Fruit fly (Drosophila melanogaster): ENCODE results near the gene HINT1.

The HINT1 gene

dm6 chr2L:2724459-2724858, 45.5 kb upstream of the HINT1 start:
- TF ChIP-seq Myc (optimal IDR thresholded peaks at IDR 0.05) = peak; percentile 54
- TF ChIP-seq Jra (GFP tag; optimal IDR thresholded peaks at IDR 0.05) = no peak

DNA sequence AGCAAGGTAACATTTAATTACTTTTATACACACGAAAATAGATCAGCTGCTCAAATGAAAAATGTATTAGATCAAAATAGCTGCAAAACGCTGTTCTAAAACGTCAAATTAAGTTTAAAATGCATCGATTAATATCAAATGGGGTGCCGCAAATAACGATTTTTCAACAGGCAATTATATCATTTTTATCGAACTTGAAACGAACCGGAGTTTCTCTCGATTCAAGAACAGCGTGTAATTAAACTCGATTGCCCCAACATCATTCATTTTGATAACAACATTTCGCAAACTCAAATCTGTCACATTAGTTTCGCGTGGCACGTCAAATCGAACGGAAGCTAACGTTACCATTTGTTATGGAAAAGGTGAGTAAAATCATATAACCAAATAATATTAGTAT, 44.6 kb upstream of the HINT1 start, which contains the start of gene CG31689:
Gene CG31689, plus strand, starts transcription at position 301 of the 400 bp plus-strand sequence.
- no peak for TF ChIP-seq h (GFP tag; optimal IDR thresholded peaks at IDR 0.05)
- no peak for TF ChIP-seq Hr78 (GFP tag; optimal IDR thresholded peaks at IDR 0.05)
- no peak for TF ChIP-seq ey (GFP tag; optimal IDR thresholded peaks at IDR 0.05)
- no peak for TF ChIP-seq HLH106 (tag; optimal IDR thresholded peaks at IDR 0.05)

DNA sequence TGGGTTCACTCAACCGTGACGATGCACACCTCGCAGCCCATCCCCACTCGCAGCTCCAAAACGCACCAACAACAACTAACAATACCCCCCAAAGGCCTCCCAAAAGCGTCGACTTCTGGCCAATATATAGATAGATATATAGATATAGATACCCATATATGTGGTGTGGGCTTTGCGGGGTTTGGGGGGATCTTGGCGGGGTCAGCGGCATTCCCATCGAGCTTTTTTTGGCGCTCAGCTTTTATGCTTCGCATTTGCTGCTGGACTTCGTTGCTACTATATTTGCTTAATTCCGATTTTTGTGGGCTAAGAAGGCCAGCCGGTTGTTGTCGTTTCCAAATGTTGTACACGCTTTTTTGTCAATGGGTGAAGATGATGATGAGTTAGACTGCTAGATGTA, 42.6 kb upstream of the HINT1 start:
- no peak for TF ChIP-seq brk (GFP tag; optimal IDR thresholded peaks at IDR 0.05)

DNA sequence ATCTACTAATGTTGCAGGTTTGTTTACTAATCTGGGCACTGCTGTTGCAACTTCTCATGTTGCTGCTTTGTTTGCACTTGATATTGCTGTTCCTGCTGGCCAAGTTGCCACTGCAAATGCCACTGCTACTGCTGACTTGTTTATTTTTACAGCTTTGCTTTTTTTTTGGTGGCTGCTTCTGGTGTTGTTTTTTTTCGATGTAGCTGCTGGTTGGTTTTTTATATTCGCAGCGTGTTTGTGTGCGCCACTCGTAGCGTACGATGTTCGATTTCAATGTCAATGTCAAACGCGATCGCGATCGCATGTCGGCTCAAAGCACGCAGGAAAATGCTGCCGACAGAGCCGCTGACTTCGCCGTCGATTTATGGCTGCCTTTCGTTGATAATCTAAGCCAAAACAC, 42.1 kb upstream of the HINT1 start:
- TF ChIP-seq HLH106 (tag; optimal IDR thresholded peaks at IDR 0.05) (no peak), dl (GFP tag; optimal IDR thresholded peaks at IDR 0.05; ENCODE audit: insufficient read depth in 1 of 2, partially characterized antibody in 2 of 2) (no peak), Jra (GFP tag; optimal IDR thresholded peaks at IDR 0.05) (no peak), fru (GFP tag; optimal IDR thresholded peaks at IDR 0.05) (no peak), woc (GFP tag; optimal IDR thresholded peaks at IDR 0.05) (no peak), Hnf4 (GFP tag; optimal IDR thresholded peaks at IDR 0.05) (no peak), CG9705 (GFP tag; optimal IDR thresholded peaks at IDR 0.05) (no peak), usp (GFP tag; optimal IDR thresholded peaks at IDR 0.05) (no peak), ey (GFP tag; optimal IDR thresholded peaks at IDR 0.05) (no peak), CrebA (GFP tag; optimal IDR thresholded peaks at IDR 0.05; ENCODE audit: borderline replicate concordance) (no peak), h (GFP tag; optimal IDR thresholded peaks at IDR 0.05) (no peak), br (GFP tag; optimal IDR thresholded peaks at IDR 0.05) (no peak), Mio (GFP tag; optimal IDR thresholded peaks at IDR 0.05) (no peak), rgr (GFP tag; optimal IDR thresholded peaks at IDR 0.05) (no peak), Vsx2 (GFP tag; optimal IDR thresholded peaks at IDR 0.05; ENCODE audit: partially characterized antibody) (no peak), psq (GFP tag; optimal IDR thresholded peaks at IDR 0.05) (no peak), sv (GFP tag; optimal IDR thresholded peaks at IDR 0.05) (no peak), Sp1 (GFP tag; optimal IDR thresholded peaks at IDR 0.05) (no peak)

- TF ChIP-seq psq (GFP tag; optimal IDR thresholded peaks at IDR 0.05) (no peak), pan (optimal IDR thresholded peaks at IDR 0.05) (no peak), Hnf4 (GFP tag; optimal IDR thresholded peaks at IDR 0.05) (no peak), dl (GFP tag; optimal IDR thresholded peaks at IDR 0.05; ENCODE audit: insufficient read depth in 1 of 2, partially characterized antibody in 2 of 2) (no peak), Mio (GFP tag; optimal IDR thresholded peaks at IDR 0.05) (no peak), dsf (GFP tag; optimal IDR thresholded peaks at IDR 0.05; ENCODE audit: borderline replicate concordance) (no peak), fru (GFP tag; optimal IDR thresholded peaks at IDR 0.05) (no peak), CrebA (GFP tag; optimal IDR thresholded peaks at IDR 0.05; ENCODE audit: borderline replicate concordance) (no peak), sv (GFP tag; optimal IDR thresholded peaks at IDR 0.05) (no peak), brk (GFP tag; optimal IDR thresholded peaks at IDR 0.05) (no peak), Abd-B (GFP tag; optimal IDR thresholded peaks at IDR 0.05) (no peak), woc (GFP tag; optimal IDR thresholded peaks at IDR 0.05) (no peak), Jra (GFP tag; optimal IDR thresholded peaks at IDR 0.05) (no peak), br (GFP tag; optimal IDR thresholded peaks at IDR 0.05) (no peak), Dfd (GFP tag; optimal IDR thresholded peaks at IDR 0.05) (no peak), foxo (GFP tag; optimal IDR thresholded peaks at IDR 0.05) (no peak), HLH106 (tag; optimal IDR thresholded peaks at IDR 0.05) (no peak), tai (GFP tag; optimal IDR thresholded peaks at IDR 0.05) (no peak), jim (GFP tag; optimal IDR thresholded peaks at IDR 0.05) (no peak)
Observed at dm6 chr2L:2728577-2728976, 41.4 kb upstream of the HINT1 start.

DNA sequence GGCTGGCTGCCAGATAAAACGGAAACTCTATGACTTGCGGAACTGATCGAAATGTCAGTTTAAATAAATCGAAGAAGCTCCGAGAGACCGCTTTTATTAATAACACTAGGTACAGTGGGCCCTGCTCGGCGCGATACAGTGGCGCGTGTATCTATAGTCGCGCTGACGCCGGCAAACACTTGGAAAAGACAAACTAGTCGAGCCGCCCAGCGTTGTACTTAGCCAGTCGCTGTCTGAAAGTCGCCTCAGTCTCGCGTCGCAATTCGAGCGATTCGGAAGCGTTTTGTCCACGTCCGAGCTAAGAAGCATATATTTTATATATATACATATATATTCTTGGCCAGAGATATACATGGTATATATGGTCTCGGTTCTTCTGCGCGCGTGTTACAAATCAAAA, 40.1 kb upstream of the HINT1 start:
- TF ChIP-seq dsf (GFP tag; optimal IDR thresholded peaks at IDR 0.05; ENCODE audit: borderline replicate concordance) (no peak), psq (GFP tag; optimal IDR thresholded peaks at IDR 0.05) (no peak), Mio (GFP tag; optimal IDR thresholded peaks at IDR 0.05) (no peak), Sp1 (GFP tag; optimal IDR thresholded peaks at IDR 0.05) (no peak), Hr83 (GFP tag; optimal IDR thresholded peaks at IDR 0.05; ENCODE audit: poor library complexity, severe bottlenecking) (no peak), h (GFP tag; optimal IDR thresholded peaks at IDR 0.05) (no peak)

Measured in whole organism, wandering third instar larva.